Fruit fly (Drosophila melanogaster) whole organism, prepupa: Measurements from ENCODE around the gene Shc.

Source experiments
- Blimp-1 ChIP-seq: fragments of 200-800 bp; sonication (Bioruptor generic); optimal IDR thresholded peaks from 3 replicates; lab custom pipeline; 2017; ENCODE audit warnings: missing biosample characterization, missing genetic modification characterization, mild to moderate bottlenecking, moderate library complexity, missing genetic modification reagents
- CG10631 ChIP-seq: fragments of 200-800 bp; sonication (Bioruptor generic); optimal IDR thresholded peaks from 2 replicates; lab custom pipeline; 2016; ENCODE audit warnings: missing biosample characterization, missing genetic modification characterization
- CG10669 ChIP-seq: fragments of 200-800 bp; sonication (Bioruptor generic); optimal IDR thresholded peaks from 3 replicates; lab custom pipeline; 2018; ENCODE audit warnings: missing biosample characterization, mild to moderate bottlenecking, missing genetic modification characterization, moderate library complexity
- CG11294 ChIP-seq: fragments of 200-800 bp; sonication (Bioruptor generic); IDR thresholded peaks from 2 replicates; pipeline ENCODE4 v1.3.6; 2022; ENCODE audit warnings: missing biosample characterization, missing genetic modification characterization
- CG11902 ChIP-seq: fragments of 200-800 bp; sonication (Bioruptor generic); optimal IDR thresholded peaks from 3 replicates; lab custom pipeline; 2016; ENCODE audit warnings: missing biosample characterization, missing genetic modification characterization
- CG15336 ChIP-seq: fragments of 200-800 bp; sonication (Bioruptor generic); IDR thresholded peaks from 2 replicates; pipeline ENCODE4 v1.3.6; 2022; ENCODE audit warnings: missing biosample characterization, missing genetic modification characterization
- CG1621 ChIP-seq: fragments of 200-800 bp; sonication (Bioruptor generic); optimal IDR thresholded peaks from 3 replicates; lab custom pipeline; 2018; ENCODE audit warnings: missing biosample characterization, mild to moderate bottlenecking, missing genetic modification characterization
- CG3032 ChIP-seq: fragments of 200-800 bp; optimal IDR thresholded peaks from 2 replicates; lab custom pipeline; 2019; ENCODE audit warnings: missing biosample characterization, mild to moderate bottlenecking, missing genetic modification characterization, moderate library complexity
- CG31627 ChIP-seq: fragments of 200-800 bp; sonication (Bioruptor generic); optimal IDR thresholded peaks from 3 replicates; lab custom pipeline; 2016; ENCODE audit warnings: missing biosample characterization, missing genetic modification characterization
- CG32006 ChIP-seq: fragments of 200-800 bp; sonication (Bioruptor generic); optimal IDR thresholded peaks from 3 replicates; lab custom pipeline; 2017; ENCODE audit warnings: missing biosample characterization, mild to moderate bottlenecking, missing genetic modification characterization
- CG34406 ChIP-seq: fragments of 200-800 bp; sonication (Bioruptor generic); optimal IDR thresholded peaks from 3 replicates; lab custom pipeline; 2016; ENCODE audit warnings: missing biosample characterization, missing genetic modification characterization
- CG4318 ChIP-seq: fragments of 200-800 bp; sonication (Bioruptor generic); optimal IDR thresholded peaks from 3 replicates; lab custom pipeline; 2017; ENCODE audit warnings: missing biosample characterization, mild to moderate bottlenecking, missing genetic modification characterization
- CG6163 ChIP-seq: fragments of 200-800 bp; sonication (Bioruptor generic); IDR thresholded peaks from 3 replicates; pipeline ENCODE4 v1.3.6; 2022; ENCODE audit warnings: missing biosample characterization, missing genetic modification characterization
- CG6792 ChIP-seq: fragments of 200-800 bp; sonication (Bioruptor generic); optimal IDR thresholded peaks from 3 replicates; lab custom pipeline; 2016; ENCODE audit warnings: missing biosample characterization, missing genetic modification characterization
- CG6854 ChIP-seq: fragments of 200-800 bp; sonication (Bioruptor generic); optimal IDR thresholded peaks from 2 replicates; lab custom pipeline; 2017; ENCODE audit warnings: missing biosample characterization, mild to moderate bottlenecking, missing genetic modification characterization
- CG8319 ChIP-seq: fragments of 200-800 bp; sonication (Bioruptor generic); optimal IDR thresholded peaks from 3 replicates; lab custom pipeline; 2016; ENCODE audit warnings: missing biosample characterization, missing genetic modification characterization
- CG9139 ChIP-seq: fragments of 200-800 bp; sonication (Bioruptor generic); optimal IDR thresholded peaks from 3 replicates; lab custom pipeline; 2017; ENCODE audit warnings: missing biosample characterization, mild to moderate bottlenecking, missing genetic modification characterization
- Eip75B ChIP-seq: fragments of 200-800 bp; sonication (Bioruptor generic); optimal IDR thresholded peaks from 3 replicates; lab custom pipeline; 2016; ENCODE audit warnings: missing biosample characterization, missing genetic modification characterization
- Eip78C ChIP-seq: fragments of 200-800 bp; sonication (Bioruptor generic); peaks from one replicate; lab custom pipeline; 2016; ENCODE audit warnings: missing biosample characterization, missing genetic modification characterization
- Eip93F ChIP-seq: fragments of 200-800 bp; sonication (Bioruptor generic); optimal IDR thresholded peaks from 2 replicates; lab custom pipeline; 2016; ENCODE audit warnings: missing biosample characterization, mild to moderate bottlenecking, missing genetic modification characterization
- Ets21C ChIP-seq: fragments of 200-800 bp; sonication (Bioruptor generic); optimal IDR thresholded peaks from 3 replicates; lab custom pipeline; 2016; ENCODE audit warnings: missing biosample characterization, missing genetic modification characterization
- Gug ChIP-seq: fragments of 200-800 bp; sonication (Bioruptor generic); IDR thresholded peaks from 2 replicates; pipeline ENCODE4 v1.3.6; 2022; ENCODE audit warnings: missing biosample characterization, missing genetic modification characterization
- Hr38 ChIP-seq: sonication (Bioruptor generic); optimal IDR thresholded peaks from 2 replicates; lab custom pipeline; 2016; ENCODE audit warnings: missing biosample characterization, missing genetic modification characterization
- Hr39 ChIP-seq: fragments of 200-800 bp; sonication (Bioruptor generic); optimal IDR thresholded peaks from 2 replicates; lab custom pipeline; 2016; ENCODE audit warnings: missing biosample characterization, missing genetic modification characterization
- Hr4 ChIP-seq: fragments of 200-800 bp; sonication (Bioruptor generic); optimal IDR thresholded peaks from 3 replicates; lab custom pipeline; 2016; ENCODE audit warnings: missing biosample characterization, missing genetic modification characterization
- Lpt ChIP-seq: fragments of 200-800 bp; sonication (Bioruptor generic); optimal IDR thresholded peaks from 3 replicates; lab custom pipeline; 2016; ENCODE audit warnings: missing biosample characterization, missing genetic modification characterization
- Met ChIP-seq: fragments of 200-800 bp; sonication (Bioruptor generic); optimal IDR thresholded peaks from 3 replicates; lab custom pipeline; 2016; ENCODE audit warnings: missing biosample characterization, missing genetic modification characterization
- OdsH ChIP-seq: fragments of 200-800 bp; sonication (Bioruptor generic); optimal IDR thresholded peaks from 3 replicates; lab custom pipeline; 2016; ENCODE audit warnings: missing biosample characterization, missing genetic modification characterization
- Smox ChIP-seq: fragments of 200-800 bp; sonication (Bioruptor generic); optimal IDR thresholded peaks from 3 replicates; lab custom pipeline; 2016; ENCODE audit warnings: missing biosample characterization, missing genetic modification characterization
- Sox102F ChIP-seq: fragments of 200-800 bp; sonication (Bioruptor generic); optimal IDR thresholded peaks from 2 replicates; lab custom pipeline; 2016; ENCODE audit warnings: missing biosample characterization, mild to moderate bottlenecking, missing genetic modification characterization
- Sox14 ChIP-seq: fragments of 200-800 bp; sonication (Bioruptor generic); optimal IDR thresholded peaks from 3 replicates; lab custom pipeline; 2016; ENCODE audit warnings: missing biosample characterization, missing genetic modification characterization
- Sox15 ChIP-seq: fragments of 200-800 bp; sonication (Bioruptor generic); optimal IDR thresholded peaks from 3 replicates; lab custom pipeline; 2016; ENCODE audit warnings: missing biosample characterization, missing genetic modification characterization
- achi ChIP-seq: fragments of 200-800 bp; sonication (Bioruptor generic); optimal IDR thresholded peaks from 3 replicates; lab custom pipeline; 2016; ENCODE audit warnings: missing biosample characterization, missing genetic modification characterization
- cyc ChIP-seq: fragments of 200-800 bp; sonication (Bioruptor generic); optimal IDR thresholded peaks from 3 replicates; lab custom pipeline; 2016; ENCODE audit warnings: missing biosample characterization, missing genetic modification characterization
- dsx ChIP-seq: fragments of 200-800 bp; optimal IDR thresholded peaks from 3 replicates; lab custom pipeline; 2019; ENCODE audit warnings: missing biosample characterization, mild to moderate bottlenecking, missing genetic modification characterization, moderate library complexity; ENCODE audit not compliant: poor library complexity, severe bottlenecking
- eg ChIP-seq: fragments of 200-800 bp; sonication (Bioruptor generic); IDR thresholded peaks from 3 replicates; pipeline ENCODE4 v1.3.6; 2022; ENCODE audit warnings: missing biosample characterization, missing genetic modification characterization
- esn ChIP-seq: fragments of 200-800 bp; sonication (Bioruptor generic); optimal IDR thresholded peaks from 2 replicates; lab custom pipeline; 2016; ENCODE audit warnings: missing biosample characterization, mild to moderate bottlenecking, missing genetic modification characterization, moderate library complexity
- fd59A ChIP-seq: fragments of 200-800 bp; sonication (Bioruptor generic); optimal IDR thresholded peaks from 2 replicates; lab custom pipeline; 2017; ENCODE audit warnings: missing biosample characterization, mild to moderate bottlenecking, missing genetic modification characterization, missing genetic modification reagents
- fkh ChIP-seq: fragments of 200-800 bp; sonication (Bioruptor generic); optimal IDR thresholded peaks from 3 replicates; lab custom pipeline; 2017; ENCODE audit warnings: missing biosample characterization, mild to moderate bottlenecking, missing genetic modification characterization, moderate library complexity
- lz ChIP-seq: fragments of 200-800 bp; sonication (Bioruptor generic); optimal IDR thresholded peaks from 3 replicates; lab custom pipeline; 2016; ENCODE audit warnings: missing biosample characterization, missing genetic modification characterization
- pdm3 ChIP-seq: fragments of 200-800 bp; sonication (Bioruptor generic); optimal IDR thresholded peaks from 3 replicates; lab custom pipeline; 2016; ENCODE audit warnings: missing biosample characterization, missing genetic modification characterization
- salr ChIP-seq, 2 experiments: fragments of 200-800 bp; sonication (Bioruptor generic); optimal IDR thresholded peaks; 3 replicates each; lab custom pipeline; 2016 to 2018; ENCODE audit warnings: missing biosample characterization in 2 of 2, missing genetic modification characterization in 2 of 2, mild to moderate bottlenecking in 1 of 2
- spab ChIP-seq: fragments of 200-800 bp; sonication (Bioruptor generic); optimal IDR thresholded peaks from 2 replicates; lab custom pipeline; 2017; ENCODE audit warnings: missing biosample characterization, mild to moderate bottlenecking, missing genetic modification characterization, missing genetic modification reagents
- svp ChIP-seq: fragments of 200-800 bp; sonication (Bioruptor generic); peaks from one replicate; lab custom pipeline; 2016; ENCODE audit warnings: missing biosample characterization, missing genetic modification characterization
- topi ChIP-seq: fragments of 200-800 bp; sonication (Bioruptor generic); optimal IDR thresholded peaks from 3 replicates; lab custom pipeline; 2016; ENCODE audit warnings: missing biosample characterization, missing genetic modification characterization

Gene Shc

DNA sequence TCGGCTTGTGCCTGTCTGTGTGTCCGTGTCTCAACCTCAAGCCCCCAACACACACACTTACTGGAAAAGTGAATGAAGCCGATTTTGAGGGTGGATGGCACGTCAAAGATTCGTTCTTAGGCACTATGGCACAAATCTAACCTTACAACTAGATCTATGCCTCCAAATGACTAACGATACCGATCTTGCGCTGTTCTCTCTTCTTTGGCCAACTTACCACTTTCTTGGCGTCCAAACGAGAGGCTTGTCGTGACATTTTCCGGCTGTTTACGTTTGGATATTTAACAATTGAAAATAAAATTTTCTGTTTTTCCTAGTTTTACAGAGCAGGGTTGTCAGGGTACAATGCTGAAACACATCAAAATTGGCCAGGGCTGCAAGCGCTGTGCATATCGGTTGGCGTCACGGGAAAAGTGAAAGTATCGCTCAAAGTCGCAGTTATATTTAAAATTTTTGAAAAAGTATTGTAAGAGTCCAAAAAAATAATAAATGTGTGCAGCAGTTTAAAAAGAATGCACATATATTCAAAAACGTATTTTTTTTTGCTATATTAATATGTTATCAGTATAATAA is 15.2 kb downstream of the Shc start, which contains the start of the genes Bet3 and Nf-YA:
TSS of gene Bet3 (minus strand) at position 361 of the 573 bp plus-strand sequence.
TSS of gene Nf-YA (minus strand) at position 361 of the 573 bp plus-strand sequence.
- TF ChIP-seq Sox14 (peak; percentile 48), fkh (GFP tag; lab: Kevin White, UChicago) (no peak), CG11294 (GFP tag; lab: Robert Waterston, UW) (no peak), Eip78C (GFP tag; lab: Kevin White, UChicago) (peak; percentile 30), esn (GFP tag; lab: Kevin White, UChicago) (peak; percentile 42), OdsH (GFP tag; lab: Kevin White, UChicago) (peak; percentile 29), Hr4 (GFP tag; lab: Kevin White, UChicago) (no peak), Ets21C (GFP tag; lab: Kevin White, UChicago) (peak; percentile 31), salr (GFP tag; optimal IDR thresholded peaks at IDR 0.05; lab: Kevin White, UChicago) (no peak), CG10631 (GFP tag; lab: Kevin White, UChicago) (peak; percentile 13), cyc (peak; percentile 39), CG8319 (no peak), CG3032 (peak; percentile 43), eg (GFP tag; lab: Robert Waterston, UW) (no peak), topi (peak; percentile 32), achi (peak; percentile 31), CG32006 (GFP tag; lab: Kevin White, UChicago) (peak; percentile 25), Sox15 (no peak), CG6163 (GFP tag; lab: Robert Waterston, UW) (no peak), Blimp-1 (GFP tag; lab: Kevin White, UChicago) (peak; percentile 99), CG34406 (GFP tag; lab: Kevin White, UChicago) (no peak), svp (GFP tag; lab: Kevin White, UChicago) (peak; percentile 43), Hr39 (GFP tag; lab: Kevin White, UChicago) (peak; percentile 52), CG1621 (no peak), pdm3 (GFP tag; lab: Kevin White, UChicago) (no peak), CG31627 (GFP tag; lab: Kevin White, UChicago) (peak; percentile 44), CG6792 (GFP tag; lab: Kevin White, UChicago) (peak; percentile 12), Met (GFP tag; lab: Kevin White, UChicago) (peak; percentile 17), lz (GFP tag; lab: Kevin White, UChicago) (peak; percentile 52), Lpt (GFP tag; lab: Kevin White, UChicago) (no peak)

DNA sequence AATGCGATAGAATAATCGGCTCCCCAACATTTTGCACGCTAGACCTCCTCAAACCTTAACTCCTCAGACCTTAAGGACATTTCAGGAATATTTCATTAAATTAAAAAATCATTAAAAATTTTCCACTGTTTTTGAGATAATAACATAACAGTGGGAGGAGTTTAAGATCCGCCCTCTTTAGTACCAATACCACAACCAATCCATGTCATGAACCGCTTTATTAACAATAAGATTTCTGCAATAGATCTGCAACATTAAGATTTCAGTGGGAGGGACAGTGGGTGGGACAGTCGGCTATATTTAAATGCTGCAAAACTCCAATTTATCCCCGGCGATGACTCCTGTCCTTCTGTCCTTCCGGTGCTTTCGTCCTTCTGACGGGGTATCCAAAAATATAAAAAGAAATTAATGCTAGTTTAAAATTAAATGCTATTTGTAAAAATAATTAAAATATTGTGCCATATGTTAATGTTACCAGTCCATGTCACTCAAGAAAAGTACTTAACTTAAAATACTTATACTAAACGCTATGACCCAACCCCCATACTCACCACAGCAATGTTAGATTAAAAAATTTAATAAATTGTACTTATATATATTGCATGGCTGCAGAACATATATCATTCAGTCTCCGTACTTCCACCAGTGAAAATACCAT is 15.9 kb downstream of the Shc start, which contains the start of gene Srg3:
TSS of gene Srg3 (plus strand) at position 608 of the 658 bp plus-strand sequence.
- no peak for TF ChIP-seq CG8319
- TF ChIP-seq svp (GFP tag; lab: Kevin White, UChicago), result peak; percentile 68
- TF ChIP-seq CG32006 (GFP tag; lab: Kevin White, UChicago), result peak; percentile 26

DNA sequence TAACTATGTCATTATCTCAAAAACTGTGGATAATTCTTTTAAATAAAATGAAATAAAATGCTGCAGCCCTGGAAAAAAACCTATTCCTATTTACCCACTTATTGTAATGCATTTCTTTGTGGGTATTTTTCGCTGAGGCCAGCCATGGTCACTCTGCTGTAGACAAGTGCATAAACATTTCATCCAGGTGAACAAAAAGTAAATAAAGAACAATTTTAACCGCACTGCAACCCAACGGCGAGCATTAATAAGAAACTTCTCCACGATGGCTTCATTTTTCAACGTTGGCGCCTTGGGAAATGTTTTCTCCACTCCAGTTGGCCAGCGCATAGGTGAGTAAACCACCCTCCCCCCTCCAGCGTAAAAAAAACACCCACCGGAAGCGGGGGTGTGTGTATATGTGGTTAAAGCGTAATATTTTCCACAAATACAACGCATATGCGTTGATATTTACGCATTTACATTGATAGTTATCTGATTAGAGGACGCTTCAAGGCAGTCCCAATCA is 20.0 kb downstream of the Shc start, which contains the start of gene CG3529:
TSS of gene CG3529 (plus strand) at position 134 of the 508 bp plus-strand sequence.
- TF ChIP-seq CG31627 (GFP tag; lab: Kevin White, UChicago) (peak; percentile 5), Met (GFP tag; lab: Kevin White, UChicago) (peak; percentile 47), CG11902 (GFP tag; lab: Kevin White, UChicago) (no peak), Blimp-1 (GFP tag; lab: Kevin White, UChicago) (no peak), Hr38 (GFP tag; lab: Kevin White, UChicago) (no peak), Lpt (GFP tag; lab: Kevin White, UChicago) (no peak), svp (GFP tag; lab: Kevin White, UChicago) (peak; percentile 64), dsx (GFP tag; lab: Kevin White, UChicago) (no peak), Sox15 (no peak), CG6854 (GFP tag; lab: Kevin White, UChicago) (peak; percentile 56), CG8319 (no peak), CG4318 (no peak), Eip93F (GFP tag; lab: Kevin White, UChicago) (no peak), CG32006 (GFP tag; lab: Kevin White, UChicago) (no peak), spab (no peak), CG10669 (GFP tag; lab: Kevin White, UChicago) (no peak), Sox102F (no peak), achi (no peak), CG15336 (GFP tag; lab: Robert Waterston, UW) (no peak), fd59A (no peak), Smox (GFP tag; lab: Kevin White, UChicago) (peak; percentile 24), CG9139 (GFP tag; lab: Kevin White, UChicago) (no peak), Ets21C (GFP tag; lab: Kevin White, UChicago) (peak; percentile 21), Eip75B (GFP tag; lab: Kevin White, UChicago) (peak; percentile 33), Gug (GFP tag; lab: Robert Waterston, UW) (no peak), CG1621 (peak; percentile 21)
